Worm (Caenorhabditis elegans) whole organism, midembryonic: Measurements from ENCODE around the gene C45H4.14.

ENCODE experiments used
- T22C8.4 ChIP-seq: fragments of 200-800 bp; sonication (Bioruptor generic); IDR thresholded peaks from 2 replicates; pipeline ENCODE4 v1.3.6; 2022; ENCODE audit warnings: missing genetic modification characterization, missing compliant biosample characterization
- cog-1 ChIP-seq: sonication (generic microtip); optimal IDR thresholded peaks from 2 replicates; lab custom pipeline; 2016; ENCODE audit warnings: missing genetic modification characterization, missing compliant biosample characterization
- flt-1 ChIP-seq: fragments of 200-800 bp; sonication (Bioruptor generic); IDR thresholded peaks from 2 replicates; pipeline ENCODE4 v1.3.6; 2022; ENCODE audit warnings: missing genetic modification characterization, missing compliant biosample characterization
- klf-2 ChIP-seq: fragments of 200-800 bp; sonication (Bioruptor generic); conservative IDR thresholded peaks from 2 replicates; pipeline ENCODE4 v1.3.6; 2022; ENCODE audit warnings: missing genetic modification reagents, missing genetic modification characterization, missing compliant biosample characterization
- med-1 ChIP-seq: sonication (generic microtip); optimal IDR thresholded peaks from 2 replicates; lab custom pipeline; 2017; ENCODE audit warnings: missing genetic modification characterization, mild to moderate bottlenecking, missing compliant biosample characterization, antibody characterized with exemption, missing genetic modification reagents; ENCODE audit not compliant: insufficient read depth
- ref-1 ChIP-seq: fragments of 200-800 bp; sonication (Bioruptor generic); conservative IDR thresholded peaks from 2 replicates; pipeline ENCODE4 v1.3.6; 2022; ENCODE audit warnings: missing genetic modification reagents, missing genetic modification characterization, missing compliant biosample characterization
- tab-1 ChIP-seq: fragments of 200-800 bp; sonication (Bioruptor generic); IDR thresholded peaks from 2 replicates; pipeline ENCODE4 v1.3.6; 2022; ENCODE audit warnings: missing genetic modification characterization, missing compliant biosample characterization
- ztf-23 ChIP-seq: fragments of 200-800 bp; sonication (Bioruptor generic); IDR thresholded peaks from 2 replicates; pipeline ENCODE4 v1.3.6; 2022; ENCODE audit warnings: missing genetic modification reagents, missing genetic modification characterization, missing compliant biosample characterization
- ztf-29 ChIP-seq: fragments of 200-800 bp; sonication (Bioruptor generic); IDR thresholded peaks from 2 replicates; pipeline ENCODE4 v1.3.6; 2022; ENCODE audit warnings: missing genetic modification reagents, missing genetic modification characterization, missing compliant biosample characterization

Gene C45H4.14

ce11 chrV:2159331-2159730, at the start of gene C45H4.14:
Gene C45H4.14, minus strand, starts transcription at chrV:2159431.
- TF ChIP-seq flt-1 (GFP tag; lab: Robert Waterston, UW) (no peak), ztf-23 (GFP tag; lab: Robert Waterston, UW) (no peak), ref-1 (GFP tag; lab: Robert Waterston, UW) (no peak), cog-1 (no peak), med-1 (GFP tag; lab: Kevin White, UChicago) (no peak), T22C8.4 (GFP tag; lab: Robert Waterston, UW) (no peak)

ce11 chrV:2207527-2207926, 48.3 kb upstream of the C45H4.14 start:
- TF ChIP-seq flt-1 (GFP tag; lab: Robert Waterston, UW) = no peak
- TF ChIP-seq tab-1 (GFP tag; lab: Robert Waterston, UW) = no peak
- no peak for TF ChIP-seq T22C8.4 (GFP tag; lab: Robert Waterston, UW)
- no peak for TF ChIP-seq cog-1
- no peak for TF ChIP-seq ref-1 (GFP tag; lab: Robert Waterston, UW)
- TF ChIP-seq ztf-29 (GFP tag; lab: Robert Waterston, UW) = no peak
- TF ChIP-seq ztf-23 (GFP tag; lab: Robert Waterston, UW) = no peak
- TF ChIP-seq klf-2 = no peak

ce11 chrV:2206801-2207200, 47.6 kb upstream of the C45H4.14 start, which contains the start of gene svh-11:
Gene svh-11, plus strand, starts transcription at chrV:2207101.
- TF ChIP-seq ztf-23 (GFP tag; lab: Robert Waterston, UW) (no peak), flt-1 (GFP tag; lab: Robert Waterston, UW) (no peak), ztf-29 (GFP tag; lab: Robert Waterston, UW) (no peak), ref-1 (GFP tag; lab: Robert Waterston, UW) (no peak), med-1 (GFP tag; lab: Kevin White, UChicago) (no peak), T22C8.4 (GFP tag; lab: Robert Waterston, UW) (no peak), klf-2 (no peak), cog-1 (no peak), tab-1 (GFP tag; lab: Robert Waterston, UW) (no peak)

ce11 chrV:2206181-2206580, 47.0 kb upstream of the C45H4.14 start, which contains the start of gene srt-40:
Gene srt-40, minus strand, starts transcription at chrV:2206281.
- TF ChIP-seq flt-1 (GFP tag; lab: Robert Waterston, UW) (no peak), ztf-29 (GFP tag; lab: Robert Waterston, UW) (no peak), tab-1 (GFP tag; lab: Robert Waterston, UW) (no peak), T22C8.4 (GFP tag; lab: Robert Waterston, UW) (no peak), ztf-23 (GFP tag; lab: Robert Waterston, UW) (no peak), med-1 (GFP tag; lab: Kevin White, UChicago) (no peak)

- TF ChIP-seq ref-1 (GFP tag; lab: Robert Waterston, UW) = no peak
- no peak for TF ChIP-seq cog-1
- no peak for TF ChIP-seq ztf-29 (GFP tag; lab: Robert Waterston, UW)
- TF ChIP-seq med-1 (GFP tag; lab: Kevin White, UChicago) = no peak
- TF ChIP-seq flt-1 (GFP tag; lab: Robert Waterston, UW) = no peak
- TF ChIP-seq T22C8.4 (GFP tag; lab: Robert Waterston, UW) = no peak
- TF ChIP-seq tab-1 (GFP tag; lab: Robert Waterston, UW) = no peak
- TF ChIP-seq ztf-23 (GFP tag; lab: Robert Waterston, UW) = no peak
- TF ChIP-seq klf-2 = no peak
These were observed 44.8 kb upstream of the C45H4.14 start, which contains the start of gene cyp-33C12 for ce11 chrV:2204080-2204479. Gene cyp-33C12, minus strand, starts transcription at chrV:2204400.

- no peak for TF ChIP-seq cog-1
- no peak for TF ChIP-seq med-1 (GFP tag; lab: Kevin White, UChicago)
- no peak for TF ChIP-seq ztf-23 (GFP tag; lab: Robert Waterston, UW)
- no peak for TF ChIP-seq T22C8.4 (GFP tag; lab: Robert Waterston, UW)
- no peak for TF ChIP-seq ztf-29 (GFP tag; lab: Robert Waterston, UW)
- no peak for TF ChIP-seq klf-2
- no peak for TF ChIP-seq flt-1 (GFP tag; lab: Robert Waterston, UW)
- TF ChIP-seq ref-1 (GFP tag; lab: Robert Waterston, UW) = no peak
- TF ChIP-seq tab-1 (GFP tag; lab: Robert Waterston, UW) = no peak
These were observed 42.0 kb upstream of the C45H4.14 start, which contains the start of gene cyp-32B1 for ce11 chrV:2201240-2201639. Gene cyp-32B1, minus strand, starts transcription at chrV:2201415.

ce11 chrV:2200402-2200801, 41.2 kb upstream of the C45H4.14 start:
- TF ChIP-seq cog-1 (no peak), T22C8.4 (GFP tag; lab: Robert Waterston, UW) (no peak), tab-1 (GFP tag; lab: Robert Waterston, UW) (no peak), ztf-23 (GFP tag; lab: Robert Waterston, UW) (no peak), ztf-29 (GFP tag; lab: Robert Waterston, UW) (no peak), klf-2 (no peak)

ce11 chrV:2199594-2199993, 40.4 kb upstream of the C45H4.14 start:
- TF ChIP-seq klf-2 (no peak), ztf-29 (GFP tag; lab: Robert Waterston, UW) (no peak), T22C8.4 (GFP tag; lab: Robert Waterston, UW) (no peak), med-1 (GFP tag; lab: Kevin White, UChicago) (no peak), tab-1 (GFP tag; lab: Robert Waterston, UW) (no peak), cog-1 (no peak)

ce11 chrV:2192117-2192516, 32.9 kb upstream of the C45H4.14 start, which contains the start of gene nhr-13:
Gene nhr-13, plus strand, starts transcription at chrV:2192485.
- no peak for TF ChIP-seq tab-1 (GFP tag; lab: Robert Waterston, UW)
- TF ChIP-seq ref-1 (GFP tag; lab: Robert Waterston, UW) = no peak
- no peak for TF ChIP-seq cog-1
- no peak for TF ChIP-seq T22C8.4 (GFP tag; lab: Robert Waterston, UW)
- TF ChIP-seq klf-2 = no peak
- no peak for TF ChIP-seq med-1 (GFP tag; lab: Kevin White, UChicago)
- TF ChIP-seq ztf-23 (GFP tag; lab: Robert Waterston, UW) = no peak
- no peak for TF ChIP-seq flt-1 (GFP tag; lab: Robert Waterston, UW)
- TF ChIP-seq ztf-29 (GFP tag; lab: Robert Waterston, UW) = no peak

ce11 chrV:2191122-2191521, 31.9 kb upstream of the C45H4.14 start, which contains the start of gene srbc-42:
Gene srbc-42, minus strand, starts transcription at chrV:2191222.
- TF ChIP-seq klf-2 = no peak
- no peak for TF ChIP-seq tab-1 (GFP tag; lab: Robert Waterston, UW)
- TF ChIP-seq ref-1 (GFP tag; lab: Robert Waterston, UW) = no peak
- no peak for TF ChIP-seq med-1 (GFP tag; lab: Kevin White, UChicago)
